Worm (Caenorhabditis elegans): Measurements from ENCODE around the gene F48E8.2.

The F48E8.2 gene

DNA sequence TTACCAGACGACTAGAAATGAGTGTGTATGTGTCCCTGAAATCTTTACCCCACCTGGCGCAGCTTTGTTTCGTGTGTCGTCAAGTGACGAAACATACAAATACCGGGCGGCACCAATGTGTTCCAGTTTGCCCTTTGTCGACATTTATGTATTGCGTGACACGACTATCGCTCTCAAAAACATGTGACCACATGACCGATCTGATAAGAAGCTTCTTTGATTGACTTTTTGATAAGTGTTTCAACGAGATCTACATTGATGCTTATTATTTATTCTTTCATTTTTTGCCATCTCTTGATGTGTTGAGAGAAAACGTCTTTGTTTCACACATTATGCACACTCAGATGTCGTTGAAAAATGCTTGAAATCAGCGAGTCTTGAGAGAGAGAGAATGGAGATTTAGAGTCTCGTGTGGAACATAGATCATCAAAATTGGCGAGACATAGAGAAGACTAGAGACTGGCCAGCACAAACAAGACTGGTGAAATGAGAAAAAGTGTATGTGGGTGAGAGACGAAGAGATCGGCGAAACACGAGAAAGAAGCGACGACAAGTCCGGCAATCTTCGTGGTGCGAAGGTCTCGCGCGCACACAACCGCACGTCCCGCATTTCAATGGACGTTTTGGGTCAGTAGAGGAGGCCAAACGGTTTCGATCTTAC lies 38.9 kb downstream of the F48E8.2 start:
- TF ChIP-seq tlf-1 (GFP tag; optimal IDR thresholded peaks at IDR 0.05): no peak
- peak; percentile 68 for TF ChIP-seq unc-62 (GFP tag; optimal IDR thresholded peaks at IDR 0.05)
- TF ChIP-seq dox-1 (GFP tag; IDR thresholded peaks at IDR 0.05): no peak
- no peak for TF ChIP-seq ceh-79 (tag; optimal IDR thresholded peaks at IDR 0.05)
- TF ChIP-seq pbrm-1 (GFP tag; IDR thresholded peaks at IDR 0.05): no peak; the same call in 1 of the 2 replicates
- TF ChIP-seq atf-7 (tag; optimal IDR thresholded peaks at IDR 0.05): peak; percentile 56
- peak; percentile 58 for TF ChIP-seq Y95B8A.8 (GFP tag; IDR thresholded peaks at IDR 0.05)
- TF ChIP-seq efl-1 (GFP tag; optimal IDR thresholded peaks at IDR 0.05): no peak
- peak; percentile 42 for TF ChIP-seq lin-40 (tag; optimal IDR thresholded peaks at IDR 0.05)
- TF ChIP-seq bed-1 (GFP tag; IDR thresholded peaks at IDR 0.05): no peak
- TF ChIP-seq lsl-1 (GFP tag; optimal IDR thresholded peaks at IDR 0.05): no peak
- TF ChIP-seq nhr-90 (tag; optimal IDR thresholded peaks at IDR 0.05): no peak
- peak; percentile 30 for TF ChIP-seq chd-7 (tag; optimal IDR thresholded peaks at IDR 0.05)
- no peak for TF ChIP-seq ztf-28 (GFP tag; IDR thresholded peaks at IDR 0.05)
- TF ChIP-seq hsf-1 (GFP tag; IDR thresholded peaks at IDR 0.05): no peak
- TF ChIP-seq cebp-2 (GFP tag; IDR thresholded peaks at IDR 0.05): no peak
- peak; percentile 9; the same call in 1 of the 2 replicates for TF ChIP-seq lin-26 (GFP tag; IDR thresholded peaks at IDR 0.05)
- TF ChIP-seq cebp-1 (GFP tag; IDR thresholded peaks at IDR 0.05): peak; percentile 46
- TF ChIP-seq cebp-1 (tag; optimal IDR thresholded peaks at IDR 0.05): peak; percentile 70
- peak; percentile 40; the same call in 1 of the 2 replicates for TF ChIP-seq C06A6.2 (GFP tag; conservative IDR thresholded peaks at IDR 0.05)
- TF ChIP-seq K11D2.4 (GFP tag; IDR thresholded peaks at IDR 0.05): no peak
- TF ChIP-seq athp-1 (tag; optimal IDR thresholded peaks at IDR 0.05): no peak
- TF ChIP-seq B0336.3 (GFP tag; IDR thresholded peaks at IDR 0.05): peak; percentile 67
- no peak for TF ChIP-seq F37B4.10 (GFP tag; IDR thresholded peaks at IDR 0.05)
- peak; percentile 10; the same call in 1 of the 2 replicates for TF ChIP-seq nfyb-1 (GFP tag; IDR thresholded peaks at IDR 0.05)
- TF ChIP-seq attf-5 (GFP tag; optimal IDR thresholded peaks at IDR 0.05): peak; percentile 33
- peak; percentile 36 for TF ChIP-seq ets-4 (GFP tag; optimal IDR thresholded peaks at IDR 0.05)
- TF ChIP-seq somi-1 (GFP tag; optimal IDR thresholded peaks at IDR 0.05): peak; percentile 18
- TF ChIP-seq aptf-3 (GFP tag; IDR thresholded peaks at IDR 0.05): no peak
- TF ChIP-seq K12H6.12 (tag; optimal IDR thresholded peaks at IDR 0.05): peak; percentile 39
- no peak for TF ChIP-seq F55B11.4 (tag; optimal IDR thresholded peaks at IDR 0.05; ENCODE audit: borderline replicate concordance, insufficient read depth)
- TF ChIP-seq madf-3 (GFP tag; IDR thresholded peaks at IDR 0.05): no peak
- TF ChIP-seq D2030.7 (GFP tag; IDR thresholded peaks at IDR 0.05): no peak
- TF ChIP-seq zfh-2 (GFP tag; conservative IDR thresholded peaks at IDR 0.05): peak; percentile 72
- TF ChIP-seq ztf-25 (GFP tag; IDR thresholded peaks at IDR 0.05): no peak
- no peak for TF ChIP-seq nfya-1 (tag; optimal IDR thresholded peaks at IDR 0.05; ENCODE audit: borderline replicate concordance, insufficient read depth)
- TF ChIP-seq hmg-1.2 (GFP tag; IDR thresholded peaks at IDR 0.05): peak; percentile 67; the same call in 1 of the 2 replicates
- TF ChIP-seq ceh-40 (GFP tag; IDR thresholded peaks at IDR 0.05): no peak
- TF ChIP-seq aptf-2 (GFP tag; conservative IDR thresholded peaks at IDR 0.05): no peak
- TF ChIP-seq hlh-26 (GFP tag; conservative IDR thresholded peaks at IDR 0.05): no peak
- no peak; the same call in 1 of the 2 replicates for TF ChIP-seq ekl-4 (GFP tag; IDR thresholded peaks at IDR 0.05)
- TF ChIP-seq nhr-80 (tag; optimal IDR thresholded peaks at IDR 0.05): peak; percentile 88
- TF ChIP-seq rpc-1 (optimal IDR thresholded peaks at IDR 0.05): no peak
- TF ChIP-seq rpc-1 (tag; optimal IDR thresholded peaks at IDR 0.05): no peak
- 0 out of 2 replicates have a peak, but pooled peaks have one; percentile 19 for TF ChIP-seq attf-3 (GFP tag; conservative IDR thresholded peaks at IDR 0.05)
- TF ChIP-seq ztf-22 (GFP tag; optimal IDR thresholded peaks at IDR 0.05): peak; percentile 31
- TF ChIP-seq nhr-179 (tag; optimal IDR thresholded peaks at IDR 0.05): no peak
- TF ChIP-seq madf-6 (GFP tag; IDR thresholded peaks at IDR 0.05): no peak
- peak; percentile 59 for TF ChIP-seq Y53G8AR.9 (GFP tag; conservative IDR thresholded peaks at IDR 0.05)
